Worm (Caenorhabditis elegans) whole organism, late embryonic: ENCODE data around the gene phf-5.
A peak's percentile ranks its signal among the peaks of the same experiment; 100 is the strongest.

Source experiments
- Y22D7AL.16 ChIP-seq: sonication (generic microtip); optimal IDR thresholded peaks from 2 replicates; lab custom pipeline; 2016; ENCODE audit warnings: missing genetic modification characterization, missing compliant biosample characterization
- ceh-24 ChIP-seq: sonication (generic microtip); optimal IDR thresholded peaks from 2 replicates; lab custom pipeline; 2016; ENCODE audit warnings: mild to moderate bottlenecking, missing genetic modification characterization, missing compliant biosample characterization
- hlh-13 ChIP-seq: fragments of 200-800 bp; sonication (Bioruptor generic); optimal IDR thresholded peaks from 2 replicates; lab custom pipeline; 2018; ENCODE audit warnings: mild to moderate bottlenecking, missing genetic modification characterization, missing compliant biosample characterization
- unc-42 ChIP-seq: sonication (generic microtip); optimal IDR thresholded peaks from 2 replicates; lab custom pipeline; 2016; ENCODE audit warnings: missing genotype, missing genetic modification characterization, missing compliant biosample characterization
- zip-5 ChIP-seq: sonication (generic microtip); optimal IDR thresholded peaks from 2 replicates; lab custom pipeline; 2016; ENCODE audit warnings: missing genetic modification characterization, missing compliant biosample characterization

Gene phf-5

ce11 chrIII:2391704-2392103 is 48.3 kb downstream of the phf-5 start:
- TF ChIP-seq unc-42 (tag; lab: Kevin White, UChicago) (peak; percentile 83), zip-5 (tag; lab: Kevin White, UChicago) (no peak)

DNA sequence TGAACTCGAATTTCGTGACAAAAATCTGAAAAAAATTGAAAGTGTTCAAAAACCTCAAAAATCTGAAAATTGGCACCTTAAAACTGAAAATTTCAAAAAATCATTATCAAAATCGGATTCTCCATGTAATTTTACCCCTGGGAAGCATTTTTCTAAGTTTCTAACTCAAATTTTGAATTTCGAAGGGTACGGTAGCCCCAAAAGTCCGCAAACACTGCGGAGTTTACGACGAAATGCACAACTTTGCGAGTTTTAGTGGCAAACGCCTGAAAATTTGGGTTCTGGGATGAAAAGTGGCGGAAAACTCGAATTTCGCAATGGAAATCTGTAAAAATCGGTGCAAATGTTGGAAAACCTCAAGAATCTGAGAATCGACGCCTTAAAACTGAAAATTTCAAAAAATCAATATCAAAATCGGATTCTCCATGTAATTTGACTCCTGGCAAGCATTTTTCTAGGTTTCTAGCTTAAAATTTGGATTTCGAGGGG is 50.3 kb downstream of the phf-5 start:
- TF ChIP-seq Y22D7AL.16 (no peak), ceh-24 (tag; lab: Kevin White, UChicago) (no peak), hlh-13 (no peak)
